Worm (Caenorhabditis elegans) whole organism, L1 larva: Measurements from ENCODE around the gene cyp-25A1.

Source experiments
- alr-1 ChIP-seq: fragments of 200-800 bp; sonication (Bioruptor generic); optimal IDR thresholded peaks from 2 replicates; lab custom pipeline; 2018; ENCODE audit warnings: borderline replicate concordance, mild to moderate bottlenecking, missing genetic modification characterization, missing compliant biosample characterization
- aly-2 ChIP-seq: fragments of 150-350 bp; optimal IDR thresholded peaks from 2 replicates; lab custom pipeline; 2014; ENCODE audit warnings: missing biosample characterization, missing genetic modification characterization
- egl-13 ChIP-seq: sonication (generic microtip); optimal IDR thresholded peaks from 2 replicates; lab custom pipeline; 2016; ENCODE audit warnings: missing genotype, missing genetic modification reagents, missing genetic modification characterization, missing compliant biosample characterization
- hlh-4 ChIP-seq: sonication (generic microtip); optimal IDR thresholded peaks from 2 replicates; lab custom pipeline; 2016; ENCODE audit warnings: mild to moderate bottlenecking, missing genetic modification characterization, missing compliant biosample characterization
- lsy-2 ChIP-seq, 2 experiments: fragments of 150-350 bp; optimal IDR thresholded peaks; 2 replicates each; lab custom pipeline; 2014; ENCODE audit warnings: missing biosample characterization in 2 of 2, missing genetic modification characterization in 2 of 2
- mdl-1 ChIP-seq, 2 experiments: fragments of 150-350 bp; optimal IDR thresholded peaks; 2 replicates each; lab custom pipeline; 2014 to 2017; ENCODE audit warnings: missing biosample characterization in 2 of 2, missing genetic modification characterization in 2 of 2, inconsistent platforms in 1 of 2
- nhr-77 ChIP-seq: fragments of 150-350 bp; optimal IDR thresholded peaks from 2 replicates; lab custom pipeline; 2014; ENCODE audit warnings: missing biosample characterization, missing genetic modification characterization
- pag-3 ChIP-seq: sonication (generic microtip); optimal IDR thresholded peaks from 2 replicates; lab custom pipeline; 2017; ENCODE audit warnings: missing genetic modification characterization, mild to moderate bottlenecking, missing compliant biosample characterization, antibody characterized with exemption, borderline replicate concordance; ENCODE audit not compliant: insufficient read depth
- snpc-4 ChIP-seq: fragments of 150-350 bp; optimal IDR thresholded peaks from 2 replicates; lab custom pipeline; 2014; ENCODE audit warnings: missing biosample characterization, missing genetic modification characterization
- snu-23 ChIP-seq: sonication (generic microtip); optimal IDR thresholded peaks from 2 replicates; lab custom pipeline; 2016; ENCODE audit warnings: missing genetic modification characterization, missing compliant biosample characterization
- tlp-1 ChIP-seq: fragments of 150-350 bp; optimal IDR thresholded peaks from 2 replicates; lab custom pipeline; 2014; ENCODE audit warnings: missing biosample characterization, missing genetic modification characterization
- unc-130 ChIP-seq: fragments of 150-350 bp; optimal IDR thresholded peaks from 2 replicates; lab custom pipeline; 2017; ENCODE audit warnings: missing biosample characterization, missing genetic modification characterization, inconsistent platforms
- unc-86 ChIP-seq: sonication (generic microtip); optimal IDR thresholded peaks from 2 replicates; lab custom pipeline; 2016; ENCODE audit warnings: missing genetic modification characterization, missing compliant biosample characterization
- xbp-1 ChIP-seq: sonication (generic microtip); optimal IDR thresholded peaks from 2 replicates; lab custom pipeline; 2016; ENCODE audit warnings: missing genetic modification characterization, missing compliant biosample characterization

ce11 chrIII:3883146-3883545, 50.8 kb downstream of the cyp-25A1 start:
- TF ChIP-seq lsy-2 (tag; optimal IDR thresholded peaks at IDR 0.05; lab: Kevin White, UChicago) = no peak
- TF ChIP-seq pag-3 = no peak
- TF ChIP-seq snpc-4 = no peak
- TF ChIP-seq mdl-1 (tag; optimal IDR thresholded peaks at IDR 0.05; lab: Kevin White, UChicago) = no peak
- TF ChIP-seq alr-1 (tag; lab: Kevin White, UChicago) = no peak
- no peak for TF ChIP-seq snu-23 (GFP tag; lab: Kevin White, UChicago)
- no peak for TF ChIP-seq unc-86
- TF ChIP-seq xbp-1 (tag; lab: Kevin White, UChicago) = no peak
- TF ChIP-seq nhr-77 = no peak
- no peak for TF ChIP-seq unc-130
- no peak for TF ChIP-seq tlp-1 (tag; lab: Kevin White, UChicago)
- TF ChIP-seq egl-13 (tag; lab: Kevin White, UChicago) = no peak
- no peak for TF ChIP-seq aly-2
- TF ChIP-seq hlh-4 = no peak
